Worm (Caenorhabditis elegans) whole organism, L2 larva: ENCODE data around the gene H01G02.1.

Experiments
- C34F6.9 ChIP-seq: fragments of 150-350 bp; optimal IDR thresholded peaks from 2 replicates; lab custom pipeline; 2014; ENCODE audit warnings: missing biosample characterization, missing genetic modification characterization
- F13H6.1 ChIP-seq: sonication (generic microtip); optimal IDR thresholded peaks from 2 replicates; lab custom pipeline; 2016; ENCODE audit warnings: missing genetic modification characterization, missing compliant biosample characterization
- R02D3.7 ChIP-seq: fragments of 150-350 bp; optimal IDR thresholded peaks from 2 replicates; lab custom pipeline; 2014; ENCODE audit warnings: missing biosample characterization, missing genetic modification characterization
- Y55F3AM.14 ChIP-seq: fragments of 200-800 bp; sonication (Bioruptor generic); optimal IDR thresholded peaks from 2 replicates; lab custom pipeline; 2018; ENCODE audit warnings: mild to moderate bottlenecking, missing genetic modification characterization, missing compliant biosample characterization
- ZK546.5 ChIP-seq: sonication (generic microtip); optimal IDR thresholded peaks from 2 replicates; lab custom pipeline; 2017; ENCODE audit warnings: missing biosample characterization, missing genetic modification characterization
- alr-1 ChIP-seq: fragments of 150-350 bp; optimal IDR thresholded peaks from 2 replicates; lab custom pipeline; 2014; ENCODE audit warnings: missing biosample characterization, missing genetic modification characterization
- aly-2 ChIP-seq: fragments of 150-350 bp; optimal IDR thresholded peaks from 2 replicates; lab custom pipeline; 2014; ENCODE audit warnings: missing biosample characterization, missing genetic modification characterization
- ama-1 ChIP-seq: fragments of 150-350 bp; optimal IDR thresholded peaks from 2 replicates; lab custom pipeline; 2018; ENCODE audit warnings: inconsistent platforms
- blmp-1 ChIP-seq: sonication (generic microtip); optimal IDR thresholded peaks from 2 replicates; lab custom pipeline; 2017; ENCODE audit warnings: missing genetic modification characterization, mild to moderate bottlenecking, missing compliant biosample characterization, antibody characterized with exemption, moderate library complexity; ENCODE audit not compliant: insufficient read depth
- ceh-16 ChIP-seq: fragments of 150-350 bp; optimal IDR thresholded peaks from 2 replicates; lab custom pipeline; 2014; ENCODE audit warnings: missing biosample characterization, missing genetic modification characterization
- ceh-82 ChIP-seq: fragments of 150-350 bp; optimal IDR thresholded peaks from 2 replicates; lab custom pipeline; 2014; ENCODE audit warnings: missing biosample characterization, missing genetic modification characterization
- crh-2 ChIP-seq: sonication (generic microtip); optimal IDR thresholded peaks from 2 replicates; lab custom pipeline; 2017; ENCODE audit warnings: missing biosample characterization, missing genetic modification characterization
- dmd-4 ChIP-seq: sonication (generic microtip); optimal IDR thresholded peaks from 2 replicates; lab custom pipeline; 2017; ENCODE audit warnings: missing biosample characterization, missing genetic modification characterization
- egl-27 ChIP-seq: sonication (generic microtip); optimal IDR thresholded peaks from 3 replicates; lab custom pipeline; 2017; ENCODE audit warnings: missing biosample characterization, missing genetic modification reagents, missing genetic modification characterization
- elt-3 ChIP-seq: sonication (generic microtip); optimal IDR thresholded peaks from 2 replicates; lab custom pipeline; 2017; ENCODE audit warnings: missing biosample characterization, missing genetic modification characterization
- fos-1 ChIP-seq: fragments of 150-350 bp; optimal IDR thresholded peaks from 2 replicates; lab custom pipeline; 2014; ENCODE audit warnings: missing biosample characterization, missing genetic modification characterization
- gmeb-1 ChIP-seq: fragments of 150-350 bp; optimal IDR thresholded peaks from 2 replicates; lab custom pipeline; 2014; ENCODE audit warnings: missing biosample characterization, missing genetic modification characterization
- lin-11 ChIP-seq: fragments of 150-350 bp; sonication (generic microtip); optimal IDR thresholded peaks from 2 replicates; lab custom pipeline; 2014; ENCODE audit warnings: missing biosample characterization, missing genetic modification characterization, inconsistent platforms, mixed read lengths
- lin-13 ChIP-seq: fragments of 150-350 bp; optimal IDR thresholded peaks from 2 replicates; lab custom pipeline; 2014; ENCODE audit warnings: missing biosample characterization, missing genetic modification reagents, missing genetic modification characterization
- lin-39 ChIP-seq: fragments of 150-350 bp; optimal IDR thresholded peaks from 2 replicates; lab custom pipeline; 2014; ENCODE audit warnings: missing biosample characterization, missing genetic modification reagents, missing genetic modification characterization
- lsy-2 ChIP-seq, 2 experiments: fragments of 150-350 bp in 1 of 2; sonication (generic microtip) in 1 of 2; optimal IDR thresholded peaks; 2 replicates each; lab custom pipeline; 2014 to 2017; ENCODE audit warnings: missing biosample characterization in 2 of 2, missing genetic modification characterization in 2 of 2
- mab-5 ChIP-seq: fragments of 150-350 bp; optimal IDR thresholded peaks from 2 replicates; lab custom pipeline; 2014; ENCODE audit warnings: missing biosample characterization, missing genetic modification characterization
- mbf-1 ChIP-seq: sonication (generic microtip); optimal IDR thresholded peaks from 2 replicates; lab custom pipeline; 2017; ENCODE audit warnings: missing biosample characterization, missing genetic modification characterization
- mdl-1 ChIP-seq, 2 experiments: fragments of 150-350 bp in 1 of 2; sonication (generic microtip) in 1 of 2; optimal IDR thresholded peaks; 2 replicates each; lab custom pipeline; 2017; ENCODE audit warnings: missing biosample characterization in 2 of 2, missing genetic modification characterization in 2 of 2
- nhr-10 ChIP-seq: sonication (generic microtip); optimal IDR thresholded peaks from 2 replicates; lab custom pipeline; 2017; ENCODE audit warnings: missing biosample characterization, missing genetic modification characterization
- nhr-11 ChIP-seq: fragments of 150-350 bp; optimal IDR thresholded peaks from 2 replicates; lab custom pipeline; 2014; ENCODE audit warnings: missing biosample characterization, missing genetic modification characterization
- nhr-12 ChIP-seq: fragments of 150-350 bp; optimal IDR thresholded peaks from 2 replicates; lab custom pipeline; 2014; ENCODE audit warnings: missing biosample characterization, missing genetic modification characterization
- nhr-129 ChIP-seq: fragments of 150-350 bp; optimal IDR thresholded peaks from 2 replicates; lab custom pipeline; 2014; ENCODE audit warnings: missing biosample characterization, missing genetic modification characterization
- nhr-21 ChIP-seq: fragments of 150-350 bp; optimal IDR thresholded peaks from 2 replicates; lab custom pipeline; 2014; ENCODE audit warnings: missing biosample characterization, missing genetic modification characterization
- nhr-23 ChIP-seq: fragments of 150-350 bp; optimal IDR thresholded peaks from 2 replicates; lab custom pipeline; 2014; ENCODE audit warnings: missing biosample characterization, missing genetic modification reagents, missing genetic modification characterization
- nhr-25 ChIP-seq: fragments of 150-350 bp; sonication (generic microtip); optimal IDR thresholded peaks from 3 replicates; lab custom pipeline; 2014; ENCODE audit warnings: missing biosample characterization, missing genetic modification characterization
- nhr-6 ChIP-seq: fragments of 150-350 bp; optimal IDR thresholded peaks from 2 replicates; lab custom pipeline; 2014; ENCODE audit warnings: missing biosample characterization, missing genetic modification characterization
- nhr-77 ChIP-seq: fragments of 150-350 bp; optimal IDR thresholded peaks from 2 replicates; lab custom pipeline; 2014; ENCODE audit warnings: missing biosample characterization, missing genetic modification characterization
- peb-1 ChIP-seq: fragments of 150-350 bp; optimal IDR thresholded peaks from 2 replicates; lab custom pipeline; 2014; ENCODE audit warnings: missing biosample characterization, missing genetic modification characterization
- sem-4 ChIP-seq: fragments of 150-350 bp; optimal IDR thresholded peaks from 2 replicates; lab custom pipeline; 2014; ENCODE audit warnings: missing biosample characterization, missing genetic modification reagents, missing genetic modification characterization
- skn-1 ChIP-seq: sonication (generic microtip); optimal IDR thresholded peaks from 2 replicates; lab custom pipeline; 2017; ENCODE audit warnings: missing biosample characterization, missing genetic modification characterization
- sma-3 ChIP-seq: sonication (generic microtip); optimal IDR thresholded peaks from 2 replicates; lab custom pipeline; 2016; ENCODE audit warnings: missing genetic modification reagents, missing genetic modification characterization, missing compliant biosample characterization
- sma-9 ChIP-seq, 2 experiments: fragments of 150-350 bp in 1 of 2; sonication (generic microtip) in 1 of 2; optimal IDR thresholded peaks; 2 replicates each; lab custom pipeline; 2014 to 2016; ENCODE audit warnings: missing genetic modification characterization in 2 of 2, mild to moderate bottlenecking in 1 of 2, missing biosample characterization in 1 of 2, missing compliant biosample characterization in 1 of 2, missing genetic modification reagents in 1 of 2, moderate library complexity in 1 of 2
- snpc-4 ChIP-seq: fragments of 150-350 bp; optimal IDR thresholded peaks from 2 replicates; lab custom pipeline; 2014; ENCODE audit warnings: missing biosample characterization, missing genetic modification characterization
- unc-39 ChIP-seq: fragments of 150-350 bp; optimal IDR thresholded peaks from 2 replicates; lab custom pipeline; 2014; ENCODE audit warnings: missing biosample characterization, missing genetic modification characterization
- unc-55 ChIP-seq: fragments of 150-350 bp; sonication (generic microtip); optimal IDR thresholded peaks from 3 replicates; lab custom pipeline; 2014; ENCODE audit warnings: missing biosample characterization, missing genetic modification reagents, missing genetic modification characterization
- unc-62 ChIP-seq: fragments of 150-350 bp; optimal IDR thresholded peaks from 2 replicates; lab custom pipeline; 2014; ENCODE audit warnings: missing biosample characterization, missing genetic modification reagents, missing genetic modification characterization

Gene H01G02.1

DNA sequence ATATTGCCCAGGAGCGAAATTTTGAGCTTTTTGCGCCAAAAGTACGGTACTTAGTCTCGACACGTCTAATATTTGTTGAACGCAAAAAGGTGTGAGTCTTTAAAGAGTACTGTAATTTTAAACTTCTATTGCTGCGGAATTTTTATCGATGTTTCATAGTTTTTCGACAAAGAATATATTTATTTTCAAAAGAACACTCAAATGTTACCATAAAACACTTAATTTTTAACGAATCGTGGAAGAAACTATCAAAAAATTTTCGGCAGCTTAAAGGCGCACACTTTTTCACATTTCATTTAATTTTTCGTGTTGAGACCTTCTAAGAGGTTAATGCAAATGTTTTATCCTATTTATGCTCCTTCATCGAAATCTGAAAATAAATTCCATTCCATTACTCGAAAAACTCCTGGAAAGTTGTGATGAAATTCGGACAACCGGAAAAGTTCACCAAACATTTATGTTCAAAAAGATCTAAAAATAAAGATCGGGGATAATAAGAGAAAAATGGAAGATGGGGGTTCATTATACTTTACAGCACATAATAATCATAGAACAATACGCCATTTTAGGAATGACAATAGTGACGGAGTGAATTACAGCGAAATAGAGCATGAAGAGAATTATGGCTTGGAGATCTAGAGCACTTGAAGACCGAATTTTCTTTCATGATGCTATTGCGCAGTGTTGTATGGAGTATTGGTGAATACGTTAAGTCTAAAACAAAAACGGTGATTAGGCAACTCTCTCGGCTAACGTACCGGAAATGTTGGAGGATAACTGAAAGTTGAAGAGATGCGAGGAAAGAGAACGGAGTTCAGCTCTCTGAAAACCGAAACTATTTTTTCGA, 16.3 kb upstream of the H01G02.1 start:
- peak; percentile 1 for TF ChIP-seq lin-13 (GFP tag; lab: Kevin White, UChicago)
- TF ChIP-seq C34F6.9 = peak; percentile 8
- TF ChIP-seq sem-4 (tag; lab: Kevin White, UChicago) = peak; percentile 5
- TF ChIP-seq F13H6.1 (tag; lab: Kevin White, UChicago) = peak; percentile 8
- TF ChIP-seq ceh-82 (tag; lab: Kevin White, UChicago) = no peak
- TF ChIP-seq nhr-11 = no peak
- no peak for TF ChIP-seq snpc-4 (tag; lab: Kevin White, UChicago)
- TF ChIP-seq skn-1 (tag; lab: Kevin White, UChicago) = no peak
- peak in 1 of 2 experiments; percentile 14 for TF ChIP-seq lsy-2 (tag; optimal IDR thresholded peaks at IDR 0.05; lab: Kevin White, UChicago)
- TF ChIP-seq ama-1 (lab: Kevin White, UChicago) = peak; percentile 12
- no peak for TF ChIP-seq lin-39 (tag; lab: Kevin White, UChicago)
- no peak for TF ChIP-seq R02D3.7 (tag; lab: Kevin White, UChicago)
- TF ChIP-seq crh-2 (tag; lab: Kevin White, UChicago) = peak; percentile 43
- no peak for TF ChIP-seq alr-1 (tag; lab: Kevin White, UChicago)

ce11 chrIV:11813901-11814300, 9.9 kb upstream of the H01G02.1 start, which contains the start of gene M117.1:
M117.1 (plus strand) TSS chrIV:11814247.
- TF ChIP-seq mdl-1 (tag; optimal IDR thresholded peaks at IDR 0.05; lab: Kevin White, UChicago) (peak in 1 of 2 experiments; percentile 20), ceh-16 (no peak), F13H6.1 (tag; lab: Kevin White, UChicago) (no peak), mbf-1 (tag; lab: Kevin White, UChicago) (no peak), skn-1 (tag; lab: Kevin White, UChicago) (no peak), crh-2 (tag; lab: Kevin White, UChicago) (no peak), unc-62 (GFP tag; lab: Kevin White, UChicago) (no peak)

DNA sequence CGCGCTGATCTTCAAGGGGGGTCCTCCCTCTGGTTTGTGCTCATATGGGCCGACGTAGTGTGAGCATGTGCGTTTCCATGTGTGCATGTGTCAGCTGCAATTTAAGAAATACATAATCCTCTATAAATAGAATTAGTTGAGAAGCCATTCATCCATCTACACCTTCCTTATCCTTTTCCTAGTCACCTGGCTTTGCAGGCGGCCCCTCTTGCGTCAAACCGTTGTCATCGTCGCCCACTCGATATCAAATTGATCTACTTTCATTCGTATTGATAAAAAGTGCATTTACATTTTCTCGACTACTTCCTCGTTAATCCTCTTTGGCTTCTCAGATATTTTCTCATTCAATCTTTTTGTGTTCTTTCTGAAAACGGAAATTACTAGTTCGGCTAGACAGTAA, 8.1 kb upstream of the H01G02.1 start:
- TF ChIP-seq sma-9 (GFP tag; optimal IDR thresholded peaks at IDR 0.05; lab: Kevin White, UChicago) = peak; percentile 41
- no peak for TF ChIP-seq sma-9 (tag; optimal IDR thresholded peaks at IDR 0.05; lab: Kevin White, UChicago)
- TF ChIP-seq lsy-2 (tag; optimal IDR thresholded peaks at IDR 0.05; lab: Kevin White, UChicago) = peak in 1 of 2 experiments; percentile 10
- no peak for TF ChIP-seq fos-1 (tag; lab: Kevin White, UChicago)

DNA sequence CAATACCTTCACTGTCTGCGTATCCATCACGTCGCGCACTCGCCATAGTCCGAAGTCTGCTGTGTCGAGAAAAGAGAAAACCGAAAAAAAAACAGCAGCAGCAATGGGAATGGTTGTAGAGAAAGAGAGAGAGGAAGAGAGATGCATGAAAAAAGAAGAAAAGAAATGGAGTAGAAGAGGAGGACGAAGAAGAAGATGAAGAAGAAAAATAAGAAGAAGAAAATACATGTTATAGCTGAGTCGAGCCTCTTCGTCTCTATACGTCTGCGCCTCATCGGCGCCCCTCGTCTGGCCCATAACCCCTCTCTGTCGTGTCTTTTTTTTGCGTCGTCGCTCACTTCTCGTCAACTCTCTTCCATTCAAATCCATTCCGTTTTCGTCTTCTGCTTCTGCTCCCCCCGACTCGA, 5.8 kb upstream of the H01G02.1 start:
- TF ChIP-seq gmeb-1 (tag; lab: Kevin White, UChicago) = no peak
- no peak for TF ChIP-seq ZK546.5 (tag; lab: Kevin White, UChicago)
- TF ChIP-seq mdl-1 (tag; optimal IDR thresholded peaks at IDR 0.05; lab: Kevin White, UChicago) = peak; percentile 20 to 34
- TF ChIP-seq C34F6.9 = peak; percentile 96
- no peak for TF ChIP-seq nhr-10
- no peak for TF ChIP-seq nhr-23 (tag; lab: Kevin White, UChicago)
- peak; percentile 53 for TF ChIP-seq blmp-1 (tag; lab: Kevin White, UChicago)
- TF ChIP-seq aly-2 (tag; lab: Kevin White, UChicago) = no peak
- peak; percentile 37 for TF ChIP-seq ceh-82 (tag; lab: Kevin White, UChicago)
- TF ChIP-seq lin-11 (tag; lab: Kevin White, UChicago) = peak; percentile 50
- TF ChIP-seq crh-2 (tag; lab: Kevin White, UChicago) = peak; percentile 82
- TF ChIP-seq egl-27 (tag; lab: Kevin White, UChicago) = peak; percentile 48
- no peak for TF ChIP-seq elt-3
- no peak for TF ChIP-seq nhr-12 (tag; lab: Kevin White, UChicago)
- TF ChIP-seq nhr-6 (tag; lab: Kevin White, UChicago) = peak; percentile 74
- no peak for TF ChIP-seq nhr-11
- no peak for TF ChIP-seq peb-1 (tag; lab: Kevin White, UChicago)
- no peak for TF ChIP-seq unc-39 (tag; lab: Kevin White, UChicago)
- no peak for TF ChIP-seq snpc-4 (tag; lab: Kevin White, UChicago)
- peak; percentile 89 for TF ChIP-seq sma-9 (GFP tag; optimal IDR thresholded peaks at IDR 0.05; lab: Kevin White, UChicago)
- no peak for TF ChIP-seq sma-9 (tag; optimal IDR thresholded peaks at IDR 0.05; lab: Kevin White, UChicago)
- peak; percentile 76 for TF ChIP-seq sem-4 (tag; lab: Kevin White, UChicago)
- TF ChIP-seq nhr-129 = peak; percentile 93
- TF ChIP-seq lsy-2 (tag; optimal IDR thresholded peaks at IDR 0.05; lab: Kevin White, UChicago) = peak; percentile 35 to 78
- peak; percentile 64 for TF ChIP-seq nhr-25 (tag; lab: Kevin White, UChicago)
- no peak for TF ChIP-seq ama-1 (lab: Kevin White, UChicago)
- TF ChIP-seq alr-1 (tag; lab: Kevin White, UChicago) = no peak
- peak; percentile 76 for TF ChIP-seq Y55F3AM.14
- peak; percentile 87 for TF ChIP-seq F13H6.1 (tag; lab: Kevin White, UChicago)
- no peak for TF ChIP-seq R02D3.7 (tag; lab: Kevin White, UChicago)
- peak; percentile 80 for TF ChIP-seq mab-5 (tag; lab: Kevin White, UChicago)
- TF ChIP-seq nhr-21 (tag; lab: Kevin White, UChicago) = peak; percentile 67
- no peak for TF ChIP-seq lin-39 (tag; lab: Kevin White, UChicago)
- TF ChIP-seq dmd-4 = no peak
- no peak for TF ChIP-seq nhr-77 (tag; lab: Kevin White, UChicago)
- TF ChIP-seq ceh-16 = no peak
- TF ChIP-seq sma-3 (GFP tag; lab: Kevin White, UChicago) = peak; percentile 19
- TF ChIP-seq fos-1 (tag; lab: Kevin White, UChicago) = peak; percentile 56
- TF ChIP-seq unc-55 = peak; percentile 89
